Worm (Caenorhabditis elegans) whole organism, L1 larva: Measurements from ENCODE around the gene Y51H7C.3.

Source experiments
- C34B4.2 ChIP-seq: sonication (generic microtip); optimal IDR thresholded peaks from 2 replicates; lab custom pipeline; 2017; ENCODE audit warnings: mild to moderate bottlenecking, missing genetic modification characterization, missing compliant biosample characterization
- F16B12.6 ChIP-seq: fragments of 150-350 bp; optimal IDR thresholded peaks from 2 replicates; lab custom pipeline; 2014; ENCODE audit warnings: missing biosample characterization, missing genetic modification characterization
- alr-1 ChIP-seq: fragments of 200-800 bp; sonication (Bioruptor generic); optimal IDR thresholded peaks from 2 replicates; lab custom pipeline; 2018; ENCODE audit warnings: borderline replicate concordance, mild to moderate bottlenecking, missing genetic modification characterization, missing compliant biosample characterization
- ceh-82 ChIP-seq, 3 experiments: fragments of 150-350 bp in 1 of 3; sonication (generic microtip) in 2 of 3; optimal IDR thresholded peaks; 2 replicates each; lab custom pipeline; 2014 to 2017; ENCODE audit warnings: missing biosample characterization in 3 of 3, missing genetic modification characterization in 3 of 3
- ceh-90 ChIP-seq: sonication (generic microtip); optimal IDR thresholded peaks from 2 replicates; lab custom pipeline; 2016; ENCODE audit warnings: missing genetic modification characterization, missing compliant biosample characterization
- dpl-1 ChIP-seq, 3 experiments: fragments of 150-350 bp in 2 of 3; sonication (generic microtip) in 1 of 3; optimal IDR thresholded peaks; 2 replicates each; lab custom pipeline; 2014 to 2017; ENCODE audit warnings: missing biosample characterization in 3 of 3, missing genetic modification characterization in 3 of 3, missing genetic modification reagents in 3 of 3
- dsc-1 ChIP-seq: sonication (generic microtip); optimal IDR thresholded peaks from 2 replicates; lab custom pipeline; 2016; ENCODE audit warnings: mild to moderate bottlenecking, missing genetic modification characterization, missing compliant biosample characterization
- egl-13 ChIP-seq: sonication (generic microtip); optimal IDR thresholded peaks from 2 replicates; lab custom pipeline; 2016; ENCODE audit warnings: missing genotype, missing genetic modification reagents, missing genetic modification characterization, missing compliant biosample characterization
- egl-27 ChIP-seq, 2 experiments: fragments of 150-350 bp in 1 of 2; sonication (generic microtip); optimal IDR thresholded peaks; 3 replicates each; lab custom pipeline; 2017 to 2018; ENCODE audit warnings: missing biosample characterization in 2 of 2, missing genetic modification characterization in 2 of 2, missing genetic modification reagents in 2 of 2
- elt-2 ChIP-seq: sonication (generic microtip); optimal IDR thresholded peaks from 2 replicates; lab custom pipeline; 2016; ENCODE audit warnings: missing genetic modification characterization, mild to moderate bottlenecking, inconsistent platforms, missing compliant biosample characterization, missing genetic modification reagents
- elt-3 ChIP-seq, 6 experiments: fragments of 150-350 bp in 1 of 6; sonication (generic microtip); optimal IDR thresholded peaks; 2 replicates each; lab custom pipeline; 2017 to 2018; ENCODE audit warnings: missing biosample characterization in 6 of 6, missing genetic modification characterization in 6 of 6, inconsistent platforms in 1 of 6
- fkh-10 ChIP-seq: sonication (generic microtip); optimal IDR thresholded peaks from 2 replicates; lab custom pipeline; 2017; ENCODE audit warnings: missing biosample characterization, missing genetic modification reagents, missing genetic modification characterization
- fkh-4 ChIP-seq: sonication (generic microtip); optimal IDR thresholded peaks from 2 replicates; lab custom pipeline; 2016; ENCODE audit warnings: missing compliant biosample characterization, missing genetic modification characterization, borderline replicate concordance
- fkh-8 ChIP-seq: sonication (generic microtip); optimal IDR thresholded peaks from 2 replicates; lab custom pipeline; 2016; ENCODE audit warnings: mild to moderate bottlenecking, missing genetic modification characterization, missing compliant biosample characterization
- fos-1 ChIP-seq: fragments of 150-350 bp; optimal IDR thresholded peaks from 2 replicates; lab custom pipeline; 2014; ENCODE audit warnings: missing biosample characterization, missing genetic modification characterization
- hlh-17 ChIP-seq: fragments of 200-800 bp; sonication (Bioruptor generic); optimal IDR thresholded peaks from 2 replicates; lab custom pipeline; 2018; ENCODE audit warnings: missing genetic modification characterization, mild to moderate bottlenecking, missing compliant biosample characterization, moderate library complexity, borderline replicate concordance
- hlh-4 ChIP-seq: sonication (generic microtip); optimal IDR thresholded peaks from 2 replicates; lab custom pipeline; 2016; ENCODE audit warnings: mild to moderate bottlenecking, missing genetic modification characterization, missing compliant biosample characterization
- irx-1 ChIP-seq: sonication (generic microtip); optimal IDR thresholded peaks from 2 replicates; lab custom pipeline; 2016; ENCODE audit warnings: missing genetic modification characterization, missing compliant biosample characterization
- isw-1 ChIP-seq: fragments of 200-800 bp; sonication (Bioruptor generic); IDR thresholded peaks from 2 replicates; pipeline ENCODE4 v1.3.6; 2022; ENCODE audit warnings: missing genetic modification characterization, missing compliant biosample characterization
- jun-1 ChIP-seq: fragments of 150-350 bp; optimal IDR thresholded peaks from 2 replicates; lab custom pipeline; 2014; ENCODE audit warnings: missing biosample characterization, missing genetic modification reagents, missing genetic modification characterization
- lin-14 ChIP-seq: fragments of 200-800 bp; sonication (Bioruptor generic); optimal IDR thresholded peaks from 2 replicates; lab custom pipeline; 2018; ENCODE audit warnings: mild to moderate bottlenecking, missing genetic modification characterization, moderate library complexity, missing compliant biosample characterization
- lin-15B ChIP-seq: fragments of 150-350 bp; sonication (generic microtip); optimal IDR thresholded peaks from 3 replicates; lab custom pipeline; 2014; ENCODE audit warnings: missing biosample characterization, missing genetic modification characterization
- lin-35 ChIP-seq, 2 experiments: fragments of 150-350 bp; optimal IDR thresholded peaks; 2 replicates each; lab custom pipeline; 2014; ENCODE audit warnings: missing biosample characterization in 2 of 2, missing genetic modification characterization in 2 of 2, missing genetic modification reagents in 2 of 2
- lin-39 ChIP-seq: fragments of 150-350 bp; optimal IDR thresholded peaks from 2 replicates; lab custom pipeline; 2014; ENCODE audit warnings: missing biosample characterization, missing genetic modification reagents, missing genetic modification characterization
- mdl-1 ChIP-seq, 2 experiments: fragments of 150-350 bp; optimal IDR thresholded peaks; 2 replicates each; lab custom pipeline; 2014 to 2017; ENCODE audit warnings: missing biosample characterization in 2 of 2, missing genetic modification characterization in 2 of 2, inconsistent platforms in 1 of 2
- mef-2 ChIP-seq: fragments of 150-350 bp; optimal IDR thresholded peaks from 2 replicates; lab custom pipeline; 2014; ENCODE audit warnings: missing biosample characterization, missing genetic modification characterization
- nhr-11 ChIP-seq: fragments of 150-350 bp; optimal IDR thresholded peaks from 2 replicates; lab custom pipeline; 2014; ENCODE audit warnings: missing biosample characterization, missing genetic modification characterization
- nhr-20 ChIP-seq: sonication (generic microtip); optimal IDR thresholded peaks from 2 replicates; lab custom pipeline; 2016; ENCODE audit warnings: mild to moderate bottlenecking, missing genetic modification characterization, missing compliant biosample characterization
- nhr-76 ChIP-seq: sonication (generic microtip); optimal IDR thresholded peaks from 2 replicates; lab custom pipeline; 2017; ENCODE audit warnings: missing biosample characterization, missing genetic modification characterization
- nhr-77 ChIP-seq: fragments of 150-350 bp; optimal IDR thresholded peaks from 2 replicates; lab custom pipeline; 2014; ENCODE audit warnings: missing biosample characterization, missing genetic modification characterization
- nhr-85 ChIP-seq: sonication (generic microtip); peaks from one replicate; lab custom pipeline; 2016; ENCODE audit warnings: missing genetic modification characterization, inconsistent platforms, missing compliant biosample characterization
- nhr-90 ChIP-seq: sonication (generic microtip); optimal IDR thresholded peaks from 2 replicates; lab custom pipeline; 2016; ENCODE audit warnings: mild to moderate bottlenecking, missing genetic modification characterization, missing compliant biosample characterization; ENCODE audit not compliant: poor library complexity
- pag-3 ChIP-seq: sonication (generic microtip); optimal IDR thresholded peaks from 2 replicates; lab custom pipeline; 2017; ENCODE audit warnings: missing genetic modification characterization, mild to moderate bottlenecking, missing compliant biosample characterization, antibody characterized with exemption, borderline replicate concordance; ENCODE audit not compliant: insufficient read depth
- rnt-1 ChIP-seq: sonication (generic microtip); optimal IDR thresholded peaks from 2 replicates; lab custom pipeline; 2016; ENCODE audit warnings: mild to moderate bottlenecking, missing genetic modification characterization, moderate library complexity, missing compliant biosample characterization
- skn-1 ChIP-seq: fragments of 150-350 bp; optimal IDR thresholded peaks from 2 replicates; lab custom pipeline; 2014; ENCODE audit warnings: missing biosample characterization, missing genetic modification characterization
- snpc-4 ChIP-seq: fragments of 150-350 bp; optimal IDR thresholded peaks from 2 replicates; lab custom pipeline; 2014; ENCODE audit warnings: missing biosample characterization, missing genetic modification characterization
- snu-23 ChIP-seq: sonication (generic microtip); optimal IDR thresholded peaks from 2 replicates; lab custom pipeline; 2016; ENCODE audit warnings: missing genetic modification characterization, missing compliant biosample characterization
- sox-4 ChIP-seq: sonication (generic microtip); optimal IDR thresholded peaks from 2 replicates; lab custom pipeline; 2016; ENCODE audit warnings: missing genetic modification characterization, missing compliant biosample characterization
- swsn-7 ChIP-seq: sonication (generic microtip); optimal IDR thresholded peaks from 2 replicates; lab custom pipeline; 2016; ENCODE audit warnings: missing genetic modification characterization, missing compliant biosample characterization
- tlp-1 ChIP-seq: fragments of 150-350 bp; optimal IDR thresholded peaks from 2 replicates; lab custom pipeline; 2014; ENCODE audit warnings: missing biosample characterization, missing genetic modification characterization
- unc-130 ChIP-seq: fragments of 150-350 bp; optimal IDR thresholded peaks from 2 replicates; lab custom pipeline; 2017; ENCODE audit warnings: missing biosample characterization, missing genetic modification characterization, inconsistent platforms
- unc-30 ChIP-seq: sonication (generic microtip); optimal IDR thresholded peaks from 2 replicates; lab custom pipeline; 2017; ENCODE audit warnings: missing biosample characterization, missing genetic modification characterization
- unc-62 ChIP-seq: fragments of 150-350 bp; optimal IDR thresholded peaks from 2 replicates; lab custom pipeline; 2014; ENCODE audit warnings: missing biosample characterization, missing genetic modification reagents, missing genetic modification characterization
- unc-86 ChIP-seq: sonication (generic microtip); optimal IDR thresholded peaks from 2 replicates; lab custom pipeline; 2016; ENCODE audit warnings: missing genetic modification characterization, missing compliant biosample characterization
- vab-15 ChIP-seq: sonication (generic microtip); optimal IDR thresholded peaks from 2 replicates; lab custom pipeline; 2017; ENCODE audit warnings: missing genotype, mild to moderate bottlenecking, missing genetic modification characterization, missing compliant biosample characterization
- xbp-1 ChIP-seq: sonication (generic microtip); optimal IDR thresholded peaks from 2 replicates; lab custom pipeline; 2016; ENCODE audit warnings: missing genetic modification characterization, missing compliant biosample characterization
- zag-1 ChIP-seq: fragments of 150-350 bp; optimal IDR thresholded peaks from 2 replicates; lab custom pipeline; 2014; ENCODE audit warnings: missing biosample characterization, missing genetic modification characterization
- ztf-11 ChIP-seq, 2 experiments: sonication (generic microtip); optimal IDR thresholded peaks; 2 replicates each; lab custom pipeline; 2016 to 2017; ENCODE audit warnings: missing genetic modification characterization in 2 of 2, missing biosample characterization in 1 of 2, missing compliant biosample characterization in 1 of 2
- ztf-4 ChIP-seq: fragments of 150-350 bp; optimal IDR thresholded peaks from 2 replicates; lab custom pipeline; 2014; ENCODE audit warnings: missing biosample characterization, missing genetic modification characterization

The Y51H7C.3 gene

ce11 chrII:1401474-1401873, 36.8 kb upstream of the Y51H7C.3 start, which contains the start of gene Y51H7C.8:
Y51H7C.8 (plus strand) TSS chrII:1401774.
- TF ChIP-seq elt-2 (tag; lab: Kevin White, UChicago): no peak
- TF ChIP-seq ztf-4 (tag; lab: Kevin White, UChicago): no peak
- TF ChIP-seq jun-1 (tag; lab: Kevin White, UChicago): no peak
- TF ChIP-seq fos-1 (tag; lab: Kevin White, UChicago): no peak
- no peak for TF ChIP-seq pag-3 (tag; lab: Kevin White, UChicago)
- no peak for TF ChIP-seq alr-1 (tag; lab: Kevin White, UChicago)
- TF ChIP-seq nhr-76: no peak
- TF ChIP-seq ceh-90 (tag; lab: Kevin White, UChicago): no peak
- TF ChIP-seq elt-3 (tag; optimal IDR thresholded peaks at IDR 0.05; lab: Kevin White, UChicago): no peak
- no peak for TF ChIP-seq hlh-17 (GFP tag; lab: Kevin White, UChicago)
- TF ChIP-seq nhr-77 (tag; lab: Kevin White, UChicago): no peak
- no peak for TF ChIP-seq ceh-82 (tag; optimal IDR thresholded peaks at IDR 0.05; lab: Kevin White, UChicago)
- no peak for TF ChIP-seq egl-27 (tag; optimal IDR thresholded peaks at IDR 0.05; lab: Kevin White, UChicago)
- no peak for TF ChIP-seq snpc-4 (tag; lab: Kevin White, UChicago)

ce11 chrII:1402167-1402619, 36.1 kb upstream of the Y51H7C.3 start, which contains the start of gene Y51H7C.7:
Y51H7C.7 (plus strand) TSS chrII:1402569.
- TF ChIP-seq fkh-4 (tag; lab: Kevin White, UChicago) (peak; percentile 7), dpl-1 (GFP tag; optimal IDR thresholded peaks at IDR 0.05; lab: Kevin White, UChicago) (peak; percentile 56 to 76 (median 74)), lin-14 (GFP tag; lab: Kevin White, UChicago) (no peak), F16B12.6 (tag; lab: Kevin White, UChicago) (peak; percentile 55), hlh-4 (tag; lab: Kevin White, UChicago) (no peak), lin-35 (GFP tag; optimal IDR thresholded peaks at IDR 0.05; lab: Kevin White, UChicago) (peak; percentile 37 to 66), isw-1 (GFP tag; lab: Robert Waterston, UW) (peak; percentile 56), fkh-8 (peak; percentile 24), dsc-1 (tag; lab: Kevin White, UChicago) (peak; percentile 76), vab-15 (no peak), skn-1 (tag; lab: Kevin White, UChicago) (peak; percentile 61), rnt-1 (tag; lab: Kevin White, UChicago) (peak; percentile 73), swsn-7 (tag; lab: Kevin White, UChicago) (peak; percentile 71), tlp-1 (no peak), ceh-90 (tag; lab: Kevin White, UChicago) (no peak), ztf-11 (tag; optimal IDR thresholded peaks at IDR 0.05; lab: Kevin White, UChicago) (peak in 1 of 2 experiments; percentile 57), nhr-11 (peak; percentile 10), unc-130 (tag; lab: Kevin White, UChicago) (peak; percentile 58), elt-2 (tag; lab: Kevin White, UChicago) (peak; percentile 25), jun-1 (tag; lab: Kevin White, UChicago) (no peak), alr-1 (tag; lab: Kevin White, UChicago) (no peak), elt-3 (tag; optimal IDR thresholded peaks at IDR 0.05; lab: Kevin White, UChicago) (peak in 2 of 6 experiments; percentile 16 to 49), nhr-76 (no peak), zag-1 (tag; lab: Kevin White, UChicago) (no peak), irx-1 (peak; percentile 81), egl-13 (tag; lab: Kevin White, UChicago) (peak; percentile 48), C34B4.2 (no peak), sox-4 (tag; lab: Kevin White, UChicago) (peak; percentile 10), unc-30 (tag; lab: Kevin White, UChicago) (no peak), fkh-10 (GFP tag; lab: Kevin White, UChicago) (no peak), mef-2 (tag; lab: Kevin White, UChicago) (no peak), snu-23 (GFP tag; lab: Kevin White, UChicago) (peak; percentile 74), nhr-85 (no peak), xbp-1 (tag; lab: Kevin White, UChicago) (peak; percentile 69), unc-86 (tag; lab: Kevin White, UChicago) (peak; percentile 66), nhr-20 (peak; percentile 68), lin-39 (peak; percentile 76), lin-15B (tag; lab: Kevin White, UChicago) (peak; percentile 45), mdl-1 (tag; optimal IDR thresholded peaks at IDR 0.05; lab: Kevin White, UChicago) (peak in 1 of 2 experiments; percentile 31), unc-62 (GFP tag; lab: Kevin White, UChicago) (no peak), nhr-90 (tag; lab: Kevin White, UChicago) (peak; percentile 74)
